Fruit fly (Drosophila melanogaster): ENCODE measurements around the gene CG7179.

CG7179 gene

DNA sequence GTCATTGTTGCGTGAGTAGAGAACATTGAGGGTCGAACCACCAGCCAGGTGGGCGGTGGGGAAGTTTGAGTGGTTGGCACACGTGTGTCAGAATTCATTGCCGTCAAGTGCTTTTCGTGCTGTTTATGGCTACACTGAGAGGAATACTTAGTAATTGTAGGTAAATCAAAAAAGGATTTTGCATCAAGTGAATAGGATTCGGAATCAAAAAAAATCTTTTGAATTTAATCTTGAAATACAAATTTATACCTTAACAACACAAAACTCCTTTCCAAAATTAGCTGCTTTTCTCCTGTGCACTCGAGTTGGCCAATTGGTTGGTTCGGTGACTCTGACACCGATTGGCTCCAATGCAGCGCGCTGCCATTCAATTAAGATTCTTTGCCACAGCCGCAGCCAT, 23.3 kb downstream of the CG7179 start:
- TF ChIP-seq Rel (GFP tag; optimal IDR thresholded peaks at IDR 0.05) (no peak), Rel (tag; optimal IDR thresholded peaks at IDR 0.05) (no peak), psq (GFP tag; optimal IDR thresholded peaks at IDR 0.05) (no peak), dl (GFP tag; optimal IDR thresholded peaks at IDR 0.05; ENCODE audit: insufficient read depth in 1 of 2, partially characterized antibody in 2 of 2) (no peak), br (GFP tag; optimal IDR thresholded peaks at IDR 0.05) (no peak), Jra (GFP tag; optimal IDR thresholded peaks at IDR 0.05) (no peak), HLH106 (tag; optimal IDR thresholded peaks at IDR 0.05) (no peak), sage (GFP tag; optimal IDR thresholded peaks at IDR 0.05) (no peak), Dfd (GFP tag; optimal IDR thresholded peaks at IDR 0.05) (no peak), dmrt93B (GFP tag; optimal IDR thresholded peaks at IDR 0.05) (no peak), Hnf4 (GFP tag; optimal IDR thresholded peaks at IDR 0.05) (no peak), Mio (GFP tag; optimal IDR thresholded peaks at IDR 0.05) (no peak), h (GFP tag; optimal IDR thresholded peaks at IDR 0.05) (no peak), jim (GFP tag; optimal IDR thresholded peaks at IDR 0.05) (no peak)

- TF ChIP-seq Jra (GFP tag; optimal IDR thresholded peaks at IDR 0.05) (no peak), Hr83 (GFP tag; optimal IDR thresholded peaks at IDR 0.05; ENCODE audit: poor library complexity, severe bottlenecking) (no peak), Rel (GFP tag; optimal IDR thresholded peaks at IDR 0.05) (no peak), Rel (tag; optimal IDR thresholded peaks at IDR 0.05) (no peak), Hnf4 (GFP tag; optimal IDR thresholded peaks at IDR 0.05) (no peak), CG9705 (GFP tag; optimal IDR thresholded peaks at IDR 0.05) (no peak), brk (GFP tag; optimal IDR thresholded peaks at IDR 0.05) (no peak), HLH106 (tag; optimal IDR thresholded peaks at IDR 0.05) (no peak), psq (GFP tag; optimal IDR thresholded peaks at IDR 0.05) (no peak), h (GFP tag; optimal IDR thresholded peaks at IDR 0.05) (no peak), Hr78 (GFP tag; optimal IDR thresholded peaks at IDR 0.05) (no peak), N (GFP tag; optimal IDR thresholded peaks at IDR 0.05) (no peak), woc (GFP tag; optimal IDR thresholded peaks at IDR 0.05) (no peak), GATAd (GFP tag; optimal IDR thresholded peaks at IDR 0.05) (no peak)
These were observed 24.0 kb downstream of the CG7179 start, which contains the start of gene CG46025 for dm6 chr2L:7753874-7754273. Gene CG46025 (plus strand): TSS chr2L:7754174.

DNA sequence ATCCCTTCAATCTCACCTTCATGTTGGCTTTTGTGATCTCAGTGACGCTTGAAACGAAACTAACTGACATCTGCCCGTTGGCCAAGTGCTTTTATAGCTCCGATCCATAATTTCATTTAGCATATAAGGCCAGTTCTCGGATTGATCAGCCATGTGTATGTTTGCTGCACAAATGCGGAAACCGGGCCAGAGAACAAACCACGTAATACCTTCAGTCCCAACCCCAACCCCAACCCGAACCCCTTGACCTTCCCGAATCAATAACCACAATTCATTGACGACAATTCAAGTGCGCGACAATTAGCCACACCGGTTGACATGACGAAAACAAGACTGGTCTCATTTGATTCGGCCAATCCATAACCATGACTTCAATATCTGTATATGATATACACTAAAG, 24.7 kb downstream of the CG7179 start, which contains the start of gene CG7203:
TSS of gene CG7203 (minus strand) at position 101 of the 400 bp plus-strand sequence.
- no peak for TF ChIP-seq Rel (GFP tag; optimal IDR thresholded peaks at IDR 0.05)
- no peak for TF ChIP-seq Rel (tag; optimal IDR thresholded peaks at IDR 0.05)
- no peak for TF ChIP-seq Sp1 (GFP tag; optimal IDR thresholded peaks at IDR 0.05)
- no peak for TF ChIP-seq psq (GFP tag; optimal IDR thresholded peaks at IDR 0.05)
- no peak for TF ChIP-seq ey (GFP tag; optimal IDR thresholded peaks at IDR 0.05)
- no peak for TF ChIP-seq woc (GFP tag; optimal IDR thresholded peaks at IDR 0.05)
- no peak for TF ChIP-seq fru (GFP tag; optimal IDR thresholded peaks at IDR 0.05)
- no peak for TF ChIP-seq CG9705 (GFP tag; optimal IDR thresholded peaks at IDR 0.05)
- TF ChIP-seq dsf (GFP tag; optimal IDR thresholded peaks at IDR 0.05; ENCODE audit: borderline replicate concordance) = no peak
- no peak for TF ChIP-seq br (GFP tag; optimal IDR thresholded peaks at IDR 0.05)
- TF ChIP-seq Abd-B (GFP tag; optimal IDR thresholded peaks at IDR 0.05) = no peak
- TF ChIP-seq Myc (optimal IDR thresholded peaks at IDR 0.05) = no peak
- no peak for TF ChIP-seq Hr83 (GFP tag; optimal IDR thresholded peaks at IDR 0.05; ENCODE audit: poor library complexity, severe bottlenecking)
- no peak for TF ChIP-seq CrebA (GFP tag; optimal IDR thresholded peaks at IDR 0.05; ENCODE audit: borderline replicate concordance)

- no peak for TF ChIP-seq tai (GFP tag; optimal IDR thresholded peaks at IDR 0.05)
- no peak for TF ChIP-seq usp (GFP tag; optimal IDR thresholded peaks at IDR 0.05)
- TF ChIP-seq ey (GFP tag; optimal IDR thresholded peaks at IDR 0.05) = no peak
- no peak for TF ChIP-seq Sp1 (GFP tag; optimal IDR thresholded peaks at IDR 0.05)
- TF ChIP-seq Abd-B (GFP tag; optimal IDR thresholded peaks at IDR 0.05) = no peak
- TF ChIP-seq Dfd (GFP tag; optimal IDR thresholded peaks at IDR 0.05) = no peak
- no peak for TF ChIP-seq h (GFP tag; optimal IDR thresholded peaks at IDR 0.05)
- no peak for TF ChIP-seq HLH106 (tag; optimal IDR thresholded peaks at IDR 0.05)
- TF ChIP-seq sage (GFP tag; optimal IDR thresholded peaks at IDR 0.05) = no peak
- TF ChIP-seq Hr78 (GFP tag; optimal IDR thresholded peaks at IDR 0.05) = no peak
- no peak for TF ChIP-seq fru (GFP tag; optimal IDR thresholded peaks at IDR 0.05)
- TF ChIP-seq Hr83 (GFP tag; optimal IDR thresholded peaks at IDR 0.05; ENCODE audit: poor library complexity, severe bottlenecking) = no peak
- TF ChIP-seq N (GFP tag; optimal IDR thresholded peaks at IDR 0.05) = no peak
- TF ChIP-seq dmrt93B (GFP tag; optimal IDR thresholded peaks at IDR 0.05) = no peak
- TF ChIP-seq GATAd (GFP tag; optimal IDR thresholded peaks at IDR 0.05) = no peak
- no peak for TF ChIP-seq dsf (GFP tag; optimal IDR thresholded peaks at IDR 0.05; ENCODE audit: borderline replicate concordance)
- TF ChIP-seq Vsx2 (GFP tag; optimal IDR thresholded peaks at IDR 0.05; ENCODE audit: partially characterized antibody) = no peak
- no peak for TF ChIP-seq foxo (GFP tag; optimal IDR thresholded peaks at IDR 0.05)
These were observed 27.1 kb downstream of the CG7179 start for dm6 chr2L:7750631-7751161.
